Worm (Caenorhabditis elegans) whole organism, L4 larva: Measurements from ENCODE around the gene H17B01.5.

Experiments
- jun-1 ChIP-seq: fragments of 150-350 bp; optimal IDR thresholded peaks from 2 replicates; lab custom pipeline; 2014; ENCODE audit warnings: missing biosample characterization, missing genetic modification reagents, missing genetic modification characterization
- zag-1 ChIP-seq: fragments of 150-350 bp; optimal IDR thresholded peaks from 2 replicates; lab custom pipeline; 2014; ENCODE audit warnings: missing biosample characterization, missing genetic modification characterization

DNA sequence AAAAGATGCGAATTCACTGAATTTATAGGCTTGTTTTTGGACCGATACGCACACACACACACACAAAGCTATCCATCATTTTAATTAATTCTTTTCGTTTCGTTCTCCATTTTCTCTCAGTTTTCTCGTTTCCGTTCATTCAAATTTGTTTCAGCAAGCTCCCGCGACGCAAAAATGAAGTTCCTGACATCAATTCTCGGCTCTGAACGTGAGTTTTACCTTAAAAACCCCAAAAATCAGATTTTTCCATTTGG is 35.1 kb downstream of the H17B01.5 start, which contains the start of gene Y51H7C.3:
- TF ChIP-seq jun-1 (tag; lab: Kevin White, UChicago) (no peak), zag-1 (tag; lab: Kevin White, UChicago) (no peak)
